Worm (Caenorhabditis elegans): ENCODE data around the gene ZK1307.8.

DNA sequence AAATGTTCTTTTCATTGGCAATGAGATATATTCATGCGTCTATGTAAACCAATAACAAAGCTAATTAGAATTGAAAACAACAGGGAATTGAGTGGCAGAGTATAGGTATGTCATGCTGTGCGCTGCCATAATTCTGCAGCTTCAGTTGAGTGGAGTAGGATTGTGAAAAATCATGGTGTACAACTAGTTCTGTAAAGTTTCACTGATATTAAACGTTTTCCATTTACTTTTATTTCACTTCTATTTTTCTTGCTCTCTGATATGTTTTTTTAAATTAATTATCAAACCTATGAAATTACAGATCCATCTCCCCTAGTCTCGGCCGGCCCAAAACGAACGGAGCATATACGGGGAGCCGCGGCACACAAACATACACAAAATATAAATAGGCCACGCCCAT, 48.7 kb upstream of the ZK1307.8 start, which contains the start of gene exc-7:
- TF ChIP-seq nhr-12 (tag; optimal IDR thresholded peaks at IDR 0.05) (no peak), elt-2 (tag; optimal IDR thresholded peaks at IDR 0.05) (no peak), nhr-90 (tag; optimal IDR thresholded peaks at IDR 0.05; ENCODE audit: poor library complexity) (no peak), ceh-82 (tag; optimal IDR thresholded peaks at IDR 0.05) (no peak), skn-1 (tag; optimal IDR thresholded peaks at IDR 0.05) (no peak), mdl-1 (tag; optimal IDR thresholded peaks at IDR 0.05) (no peak), egl-27 (tag; optimal IDR thresholded peaks at IDR 0.05) (no peak), nhr-19 (GFP tag; conservative IDR thresholded peaks at IDR 0.05) (no peak), fos-1 (tag; optimal IDR thresholded peaks at IDR 0.05) (no peak), tbx-2 (tag; optimal IDR thresholded peaks at IDR 0.05) (no peak)

Measured in whole organism, L1 larva.